Worm (Caenorhabditis elegans) whole organism, L2 larva: ENCODE data around the gene K04C2.7.

Source experiments
- ZK546.5 ChIP-seq: sonication (generic microtip); optimal IDR thresholded peaks from 2 replicates; lab custom pipeline; 2017; ENCODE audit warnings: missing biosample characterization, missing genetic modification characterization
- egl-27 ChIP-seq: sonication (generic microtip); optimal IDR thresholded peaks from 3 replicates; lab custom pipeline; 2017; ENCODE audit warnings: missing biosample characterization, missing genetic modification reagents, missing genetic modification characterization
- elt-3 ChIP-seq: sonication (generic microtip); optimal IDR thresholded peaks from 2 replicates; lab custom pipeline; 2017; ENCODE audit warnings: missing biosample characterization, missing genetic modification characterization
- gmeb-1 ChIP-seq: fragments of 150-350 bp; optimal IDR thresholded peaks from 2 replicates; lab custom pipeline; 2014; ENCODE audit warnings: missing biosample characterization, missing genetic modification characterization
- lin-39 ChIP-seq: fragments of 150-350 bp; optimal IDR thresholded peaks from 2 replicates; lab custom pipeline; 2014; ENCODE audit warnings: missing biosample characterization, missing genetic modification reagents, missing genetic modification characterization
- lsy-2 ChIP-seq, 2 experiments: fragments of 150-350 bp in 1 of 2; sonication (generic microtip) in 1 of 2; optimal IDR thresholded peaks; 2 replicates each; lab custom pipeline; 2014 to 2017; ENCODE audit warnings: missing biosample characterization in 2 of 2, missing genetic modification characterization in 2 of 2
- mbf-1 ChIP-seq: sonication (generic microtip); optimal IDR thresholded peaks from 2 replicates; lab custom pipeline; 2017; ENCODE audit warnings: missing biosample characterization, missing genetic modification characterization
- nhr-21 ChIP-seq: fragments of 150-350 bp; optimal IDR thresholded peaks from 2 replicates; lab custom pipeline; 2014; ENCODE audit warnings: missing biosample characterization, missing genetic modification characterization
- nhr-237 ChIP-seq: fragments of 150-350 bp; optimal IDR thresholded peaks from 2 replicates; lab custom pipeline; 2014; ENCODE audit warnings: missing biosample characterization, missing genetic modification characterization
- unc-39 ChIP-seq: fragments of 150-350 bp; optimal IDR thresholded peaks from 2 replicates; lab custom pipeline; 2014; ENCODE audit warnings: missing biosample characterization, missing genetic modification characterization
- unc-62 ChIP-seq: fragments of 150-350 bp; optimal IDR thresholded peaks from 2 replicates; lab custom pipeline; 2014; ENCODE audit warnings: missing biosample characterization, missing genetic modification reagents, missing genetic modification characterization

ce11 chrIII:6895166-6895565 is 14.3 kb downstream of the K04C2.7 start:
- TF ChIP-seq nhr-21 (tag; lab: Kevin White, UChicago) = peak; percentile 82
- TF ChIP-seq nhr-237 (tag; lab: Kevin White, UChicago) = no peak
- TF ChIP-seq mbf-1 (tag; lab: Kevin White, UChicago) = no peak
- TF ChIP-seq elt-3 (tag; lab: Kevin White, UChicago) = no peak
- no peak for TF ChIP-seq ZK546.5 (tag; lab: Kevin White, UChicago)
- TF ChIP-seq egl-27 (tag; lab: Kevin White, UChicago) = peak; percentile 75
- TF ChIP-seq lin-39 (tag; lab: Kevin White, UChicago) = no peak
- TF ChIP-seq lsy-2 (tag; optimal IDR thresholded peaks at IDR 0.05; lab: Kevin White, UChicago) = peak; percentile 17 to 82
- peak; percentile 62 for TF ChIP-seq gmeb-1 (tag; lab: Kevin White, UChicago)
- TF ChIP-seq unc-62 (GFP tag; lab: Kevin White, UChicago) = no peak
- no peak for TF ChIP-seq unc-39 (tag; lab: Kevin White, UChicago)
